Worm (Caenorhabditis elegans): ENCODE data around the gene pals-16.

The pals-16 gene

ce11 chrIII:1380535-1381274 lies 19.1 kb upstream of the pals-16 start, which contains the start of the genes pals-21 and Y82E9BR.6:
TSS of gene pals-21 (minus strand) at chrIII:1380635.
TSS of gene Y82E9BR.6 (plus strand) at chrIII:1381224.
- TF ChIP-seq ztf-29 (GFP tag; IDR thresholded peaks at IDR 0.05) (no peak), flt-1 (GFP tag; IDR thresholded peaks at IDR 0.05) (no peak), tab-1 (GFP tag; IDR thresholded peaks at IDR 0.05) (no peak)

DNA sequence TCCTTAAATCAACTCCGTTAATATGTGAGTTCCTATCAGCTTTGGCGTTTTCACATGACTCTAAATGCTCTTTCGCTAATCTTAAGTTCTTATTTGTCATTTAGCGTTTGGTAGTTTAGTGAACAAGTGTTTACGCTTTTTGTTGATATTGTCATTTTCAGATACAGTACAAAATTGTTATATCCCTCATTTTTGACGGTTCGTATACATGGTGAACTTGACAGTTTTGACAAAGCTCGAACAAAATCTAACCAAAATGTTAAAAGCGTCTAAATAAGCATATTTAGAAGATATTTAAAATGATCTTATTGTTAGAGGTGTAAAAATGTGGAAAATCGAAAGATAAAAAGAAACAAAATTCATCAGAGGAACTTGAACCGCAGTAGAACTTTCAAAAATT lies 16.3 kb upstream of the pals-16 start:
- TF ChIP-seq T22C8.4 (GFP tag; IDR thresholded peaks at IDR 0.05) (no peak), ztf-23 (GFP tag; IDR thresholded peaks at IDR 0.05) (no peak), tab-1 (GFP tag; IDR thresholded peaks at IDR 0.05) (no peak), flt-1 (GFP tag; IDR thresholded peaks at IDR 0.05) (no peak), ztf-29 (GFP tag; IDR thresholded peaks at IDR 0.05) (no peak), cog-1 (tag; optimal IDR thresholded peaks at IDR 0.05) (no peak), klf-2 (GFP tag; conservative IDR thresholded peaks at IDR 0.05) (no peak), ref-1 (GFP tag; conservative IDR thresholded peaks at IDR 0.05) (no peak), med-1 (GFP tag; optimal IDR thresholded peaks at IDR 0.05; ENCODE audit: insufficient read depth) (no peak)

- TF ChIP-seq ztf-29 (GFP tag; IDR thresholded peaks at IDR 0.05), result no peak
Measured at ce11 chrIII:1384092-1384491, 15.7 kb upstream of the pals-16 start, which contains the start of the genes fbxa-138 and Y82E9BR.5. TSS of gene fbxa-138 (minus strand) at chrIII:1384252. TSS of gene Y82E9BR.5 (plus strand) at chrIII:1384370.

ce11 chrIII:1384694-1385093 lies 15.1 kb upstream of the pals-16 start:
- TF ChIP-seq flt-1 (GFP tag; IDR thresholded peaks at IDR 0.05) (no peak), klf-2 (GFP tag; conservative IDR thresholded peaks at IDR 0.05) (no peak), cog-1 (tag; optimal IDR thresholded peaks at IDR 0.05) (no peak), ztf-29 (GFP tag; IDR thresholded peaks at IDR 0.05) (no peak), ref-1 (GFP tag; conservative IDR thresholded peaks at IDR 0.05) (no peak), tab-1 (GFP tag; IDR thresholded peaks at IDR 0.05) (no peak), T22C8.4 (GFP tag; IDR thresholded peaks at IDR 0.05) (no peak), med-1 (GFP tag; optimal IDR thresholded peaks at IDR 0.05; ENCODE audit: insufficient read depth) (no peak), ztf-23 (GFP tag; IDR thresholded peaks at IDR 0.05) (no peak)

- no peak for TF ChIP-seq ztf-23 (GFP tag; IDR thresholded peaks at IDR 0.05)
- no peak for TF ChIP-seq T22C8.4 (GFP tag; IDR thresholded peaks at IDR 0.05)
- no peak for TF ChIP-seq med-1 (GFP tag; optimal IDR thresholded peaks at IDR 0.05; ENCODE audit: insufficient read depth)
- TF ChIP-seq cog-1 (tag; optimal IDR thresholded peaks at IDR 0.05), result no peak
- no peak for TF ChIP-seq klf-2 (GFP tag; conservative IDR thresholded peaks at IDR 0.05)
- TF ChIP-seq ref-1 (GFP tag; conservative IDR thresholded peaks at IDR 0.05), result no peak
Measured at ce11 chrIII:1388274-1389058, 11.3 kb upstream of the pals-16 start, which contains the start of gene pals-20. TSS of gene pals-20 (minus strand) at chrIII:1388324.

DNA sequence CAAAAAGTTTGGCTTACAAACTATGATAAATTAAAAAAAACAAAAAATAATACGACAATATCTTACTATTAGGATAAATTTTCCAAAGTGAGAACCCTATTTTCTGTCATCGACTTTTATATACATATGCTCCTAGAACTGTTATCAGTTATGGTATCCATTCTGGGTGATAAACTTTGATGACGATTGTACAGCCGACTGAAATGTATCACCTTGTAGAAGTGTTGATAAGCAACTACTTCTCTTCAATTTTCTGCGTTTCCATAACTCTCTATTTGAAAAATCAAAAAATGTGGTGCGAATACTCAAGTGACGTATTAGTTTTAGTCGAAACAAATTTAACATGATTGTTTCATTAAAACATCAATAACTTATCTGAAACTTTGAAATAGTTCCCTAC lies 9.8 kb upstream of the pals-16 start:
- no peak for TF ChIP-seq flt-1 (GFP tag; IDR thresholded peaks at IDR 0.05)
- TF ChIP-seq ref-1 (GFP tag; conservative IDR thresholded peaks at IDR 0.05), result no peak
- TF ChIP-seq ztf-29 (GFP tag; IDR thresholded peaks at IDR 0.05), result no peak
- no peak for TF ChIP-seq klf-2 (GFP tag; conservative IDR thresholded peaks at IDR 0.05)
- TF ChIP-seq tab-1 (GFP tag; IDR thresholded peaks at IDR 0.05), result no peak
- TF ChIP-seq med-1 (GFP tag; optimal IDR thresholded peaks at IDR 0.05; ENCODE audit: insufficient read depth), result no peak
- TF ChIP-seq cog-1 (tag; optimal IDR thresholded peaks at IDR 0.05), result no peak
- TF ChIP-seq ztf-23 (GFP tag; IDR thresholded peaks at IDR 0.05), result no peak
- no peak for TF ChIP-seq T22C8.4 (GFP tag; IDR thresholded peaks at IDR 0.05)

- TF ChIP-seq T22C8.4 (GFP tag; IDR thresholded peaks at IDR 0.05) (no peak), ref-1 (GFP tag; conservative IDR thresholded peaks at IDR 0.05) (no peak), tab-1 (GFP tag; IDR thresholded peaks at IDR 0.05) (no peak)
Measured at ce11 chrIII:1391752-1392151, 8.0 kb upstream of the pals-16 start, which contains the start of gene pals-17. TSS of gene pals-17 (minus strand) at chrIII:1391852.

ce11 chrIII:1392763-1393162 lies 7.0 kb upstream of the pals-16 start:
- TF ChIP-seq ztf-29 (GFP tag; IDR thresholded peaks at IDR 0.05), result no peak
- TF ChIP-seq cog-1 (tag; optimal IDR thresholded peaks at IDR 0.05), result no peak
- no peak for TF ChIP-seq tab-1 (GFP tag; IDR thresholded peaks at IDR 0.05)
- no peak for TF ChIP-seq ztf-23 (GFP tag; IDR thresholded peaks at IDR 0.05)
- TF ChIP-seq klf-2 (GFP tag; conservative IDR thresholded peaks at IDR 0.05), result no peak
- no peak for TF ChIP-seq ref-1 (GFP tag; conservative IDR thresholded peaks at IDR 0.05)
- TF ChIP-seq T22C8.4 (GFP tag; IDR thresholded peaks at IDR 0.05), result no peak
- no peak for TF ChIP-seq med-1 (GFP tag; optimal IDR thresholded peaks at IDR 0.05; ENCODE audit: insufficient read depth)
- TF ChIP-seq flt-1 (GFP tag; IDR thresholded peaks at IDR 0.05), result no peak

DNA sequence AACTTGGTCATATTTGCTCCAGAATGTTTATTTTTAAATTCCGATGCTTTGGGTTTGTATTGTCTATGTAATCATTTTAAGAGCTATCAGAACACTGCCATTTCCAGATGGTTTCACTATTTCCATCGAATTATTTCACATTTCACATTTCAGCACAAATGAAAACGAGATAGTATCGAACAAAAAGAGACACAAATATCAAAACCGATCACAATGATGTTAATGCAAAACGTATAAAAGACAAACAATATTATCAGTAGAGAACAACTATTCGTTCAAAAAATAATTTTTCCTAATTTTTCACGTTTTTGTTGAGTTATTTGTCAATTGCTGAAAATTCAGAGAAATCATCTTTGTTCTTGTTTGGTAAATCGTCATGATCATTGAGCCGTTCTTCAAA lies 4.4 kb upstream of the pals-16 start:
- TF ChIP-seq ref-1 (GFP tag; conservative IDR thresholded peaks at IDR 0.05) (no peak), med-1 (GFP tag; optimal IDR thresholded peaks at IDR 0.05; ENCODE audit: insufficient read depth) (no peak), klf-2 (GFP tag; conservative IDR thresholded peaks at IDR 0.05) (no peak), flt-1 (GFP tag; IDR thresholded peaks at IDR 0.05) (no peak), tab-1 (GFP tag; IDR thresholded peaks at IDR 0.05) (no peak), T22C8.4 (GFP tag; IDR thresholded peaks at IDR 0.05) (no peak), cog-1 (tag; optimal IDR thresholded peaks at IDR 0.05) (no peak), ztf-23 (GFP tag; IDR thresholded peaks at IDR 0.05) (no peak), ztf-29 (GFP tag; IDR thresholded peaks at IDR 0.05) (no peak)

- no peak for TF ChIP-seq cog-1 (tag; optimal IDR thresholded peaks at IDR 0.05)
- TF ChIP-seq klf-2 (GFP tag; conservative IDR thresholded peaks at IDR 0.05), result no peak
- no peak for TF ChIP-seq ztf-23 (GFP tag; IDR thresholded peaks at IDR 0.05)
- no peak for TF ChIP-seq T22C8.4 (GFP tag; IDR thresholded peaks at IDR 0.05)
- TF ChIP-seq tab-1 (GFP tag; IDR thresholded peaks at IDR 0.05), result no peak
- TF ChIP-seq med-1 (GFP tag; optimal IDR thresholded peaks at IDR 0.05; ENCODE audit: insufficient read depth), result no peak
- TF ChIP-seq flt-1 (GFP tag; IDR thresholded peaks at IDR 0.05), result no peak
- no peak for TF ChIP-seq ref-1 (GFP tag; conservative IDR thresholded peaks at IDR 0.05)
- TF ChIP-seq ztf-29 (GFP tag; IDR thresholded peaks at IDR 0.05), result no peak
Measured at ce11 chrIII:1398183-1398582, 1.6 kb upstream of the pals-16 start.

All from whole organism, midembryonic.